Worm (Caenorhabditis elegans) whole organism, L4 larva: ENCODE measurements around the gene nas-11.

Experiments
- D1046.2 ChIP-seq: fragments of 200-800 bp; sonication (Bioruptor generic); IDR thresholded peaks from 2 replicates; pipeline ENCODE4 v1.3.6; 2022; ENCODE audit warnings: missing genetic modification characterization, missing compliant biosample characterization
- F49E8.2 ChIP-seq: sonication (generic microtip); optimal IDR thresholded peaks from 2 replicates; lab custom pipeline; 2016; ENCODE audit warnings: missing compliant biosample characterization, mild to moderate bottlenecking, missing genetic modification characterization, borderline replicate concordance
- T20F7.1 ChIP-seq: fragments of 200-800 bp; sonication (Bioruptor generic); optimal IDR thresholded peaks from 2 replicates; lab custom pipeline; 2018; ENCODE audit warnings: mild to moderate bottlenecking, missing genetic modification characterization, missing compliant biosample characterization
- Y105C5A.15 ChIP-seq: fragments of 200-800 bp; sonication (Bioruptor generic); IDR thresholded peaks from 2 replicates; pipeline ENCODE4 v1.3.6; 2022; ENCODE audit warnings: missing genetic modification characterization, missing compliant biosample characterization
- Y5F2A.4 ChIP-seq: fragments of 200-800 bp; sonication (Bioruptor generic); optimal IDR thresholded peaks from 2 replicates; lab custom pipeline; 2018; ENCODE audit warnings: mild to moderate bottlenecking, missing genetic modification characterization, missing compliant biosample characterization
- aha-1 ChIP-seq: fragments of 150-350 bp; peaks from one replicate; lab custom pipeline; 2014; ENCODE audit warnings: missing biosample characterization, missing genetic modification characterization
- arid-1 ChIP-seq: fragments of 200-800 bp; sonication (Bioruptor generic); conservative IDR thresholded peaks from 2 replicates; pipeline ENCODE4 v1.3.6; 2022; ENCODE audit warnings: missing genetic modification reagents, missing genetic modification characterization, missing compliant biosample characterization
- attf-4 ChIP-seq: sonication (generic microtip); optimal IDR thresholded peaks from 3 replicates; lab custom pipeline; 2017; ENCODE audit warnings: missing biosample characterization, missing genetic modification characterization
- ceh-20 ChIP-seq: fragments of 200-800 bp; sonication (Bioruptor generic); IDR thresholded peaks from 2 replicates; pipeline ENCODE4 v1.3.6; 2022; ENCODE audit warnings: missing genetic modification reagents, missing genetic modification characterization, missing compliant biosample characterization
- ceh-82 ChIP-seq: sonication (generic microtip); optimal IDR thresholded peaks from 2 replicates; lab custom pipeline; 2017; ENCODE audit warnings: missing biosample characterization, missing genetic modification characterization
- cey-2 ChIP-seq: sonication (generic microtip); optimal IDR thresholded peaks from 3 replicates; lab custom pipeline; 2017; ENCODE audit warnings: missing genetic modification characterization, mild to moderate bottlenecking, missing compliant biosample characterization, antibody characterized with exemption, borderline replicate concordance; ENCODE audit not compliant: insufficient read depth
- ctbp-1 ChIP-seq: fragments of 200-800 bp; sonication (Bioruptor generic); IDR thresholded peaks from 2 replicates; pipeline ENCODE4 v1.3.6; 2022; ENCODE audit warnings: missing genetic modification reagents, missing genetic modification characterization, missing compliant biosample characterization
- daf-12 ChIP-seq: fragments of 150-350 bp; optimal IDR thresholded peaks from 2 replicates; lab custom pipeline; 2014; ENCODE audit warnings: missing biosample characterization, missing genetic modification reagents, missing genetic modification characterization
- daf-16 ChIP-seq, 3 experiments: sonication (generic microtip); optimal IDR thresholded peaks; 2 replicates each; lab custom pipeline; 2016 to 2017; ENCODE audit warnings: missing genetic modification characterization in 3 of 3, missing genetic modification reagents in 3 of 3, mild to moderate bottlenecking in 2 of 3, missing compliant biosample characterization in 2 of 3, missing biosample characterization in 1 of 3, moderate library complexity in 1 of 3
- daf-8 ChIP-seq: fragments of 200-800 bp; sonication (Bioruptor generic); IDR thresholded peaks from 2 replicates; pipeline ENCODE4 v1.3.6; 2022; ENCODE audit warnings: missing genetic modification characterization, missing compliant biosample characterization
- egl-27 ChIP-seq: sonication (generic microtip); optimal IDR thresholded peaks from 3 replicates; lab custom pipeline; 2017; ENCODE audit warnings: missing biosample characterization, missing genetic modification reagents, missing genetic modification characterization
- egl-43 ChIP-seq: fragments of 200-800 bp; sonication (Bioruptor generic); IDR thresholded peaks from 2 replicates; pipeline ENCODE4 v1.3.6; 2022; ENCODE audit warnings: missing genetic modification reagents, missing genetic modification characterization, missing compliant biosample characterization
- fkh-10 ChIP-seq: fragments of 150-350 bp; optimal IDR thresholded peaks from 2 replicates; lab custom pipeline; 2014; ENCODE audit warnings: missing biosample characterization, missing genetic modification reagents, missing genetic modification characterization
- hlh-11 ChIP-seq: fragments of 200-800 bp; sonication (Bioruptor generic); optimal IDR thresholded peaks from 2 replicates; lab custom pipeline; 2018; ENCODE audit warnings: mild to moderate bottlenecking, missing genetic modification characterization, missing compliant biosample characterization
- hlh-30 ChIP-seq: sonication (generic microtip); optimal IDR thresholded peaks from 2 replicates; lab custom pipeline; 2017; ENCODE audit warnings: antibody characterized with exemption, mild to moderate bottlenecking, missing genetic modification characterization, missing compliant biosample characterization; ENCODE audit not compliant: insufficient read depth
- jun-1 ChIP-seq: fragments of 150-350 bp; optimal IDR thresholded peaks from 2 replicates; lab custom pipeline; 2014; ENCODE audit warnings: missing biosample characterization, missing genetic modification reagents, missing genetic modification characterization
- lin-1 ChIP-seq: fragments of 200-800 bp; sonication (Bioruptor generic); IDR thresholded peaks from 2 replicates; pipeline ENCODE4 v1.3.6; 2022; ENCODE audit warnings: missing genetic modification reagents, missing genetic modification characterization, missing compliant biosample characterization
- lin-39 ChIP-seq: fragments of 150-350 bp; optimal IDR thresholded peaks from 2 replicates; lab custom pipeline; 2014; ENCODE audit warnings: missing biosample characterization, missing genetic modification reagents, missing genetic modification characterization
- madf-9 ChIP-seq: fragments of 200-800 bp; sonication (Bioruptor generic); conservative IDR thresholded peaks from 2 replicates; pipeline ENCODE4 v1.3.6; 2022; ENCODE audit warnings: missing genetic modification reagents, missing genetic modification characterization, missing compliant biosample characterization
- mdl-1 ChIP-seq, 2 experiments: fragments of 150-350 bp in 1 of 2; sonication (generic microtip) in 1 of 2; optimal IDR thresholded peaks; 2 replicates each; lab custom pipeline; 2014 to 2017; ENCODE audit warnings: missing biosample characterization in 2 of 2, missing genetic modification characterization in 2 of 2
- mdt-29 ChIP-seq: fragments of 200-800 bp; sonication (Bioruptor generic); IDR thresholded peaks from 2 replicates; pipeline ENCODE4 v1.3.6; 2022; ENCODE audit warnings: missing genetic modification reagents, missing genetic modification characterization, missing compliant biosample characterization
- mep-1 ChIP-seq: fragments of 150-350 bp; sonication (generic microtip); optimal IDR thresholded peaks from 3 replicates; lab custom pipeline; 2014; ENCODE audit warnings: missing biosample characterization, missing genetic modification characterization
- mes-2 ChIP-seq: sonication (generic microtip); optimal IDR thresholded peaks from 2 replicates; lab custom pipeline; 2016; ENCODE audit warnings: missing genotype, mild to moderate bottlenecking, missing genetic modification characterization, missing compliant biosample characterization; ENCODE audit not compliant: poor library complexity, severe bottlenecking
- mxl-2 ChIP-seq: fragments of 200-800 bp; sonication (Bioruptor generic); conservative IDR thresholded peaks from 2 replicates; pipeline ENCODE4 v1.3.6; 2022; ENCODE audit warnings: missing genetic modification reagents, missing genetic modification characterization, missing compliant biosample characterization
- mxl-3 ChIP-seq: fragments of 200-800 bp; sonication (Bioruptor generic); optimal IDR thresholded peaks from 2 replicates; lab custom pipeline; 2018; ENCODE audit warnings: mild to moderate bottlenecking, missing genetic modification characterization, missing compliant biosample characterization
- nhr-11 ChIP-seq: fragments of 150-350 bp; optimal IDR thresholded peaks from 2 replicates; lab custom pipeline; 2014; ENCODE audit warnings: missing biosample characterization, missing genetic modification characterization
- nhr-111 ChIP-seq: fragments of 200-800 bp; sonication (Bioruptor generic); optimal IDR thresholded peaks from 2 replicates; lab custom pipeline; 2018; ENCODE audit warnings: mild to moderate bottlenecking, missing genetic modification characterization, missing compliant biosample characterization
- nhr-25 ChIP-seq: sonication (generic microtip); optimal IDR thresholded peaks from 2 replicates; lab custom pipeline; 2017; ENCODE audit warnings: missing genetic modification characterization, mild to moderate bottlenecking, missing compliant biosample characterization, antibody characterized with exemption, moderate library complexity, borderline replicate concordance; ENCODE audit not compliant: insufficient read depth
- nhr-28 ChIP-seq: fragments of 150-350 bp; optimal IDR thresholded peaks from 2 replicates; lab custom pipeline; 2014; ENCODE audit warnings: missing biosample characterization, missing genetic modification characterization
- nhr-41 ChIP-seq: fragments of 200-800 bp; sonication (Bioruptor generic); IDR thresholded peaks from 2 replicates; pipeline ENCODE4 v1.3.6; 2022; ENCODE audit warnings: missing genetic modification reagents, missing genetic modification characterization, missing compliant biosample characterization
- nhr-6 ChIP-seq: fragments of 150-350 bp; optimal IDR thresholded peaks from 2 replicates; lab custom pipeline; 2014; ENCODE audit warnings: missing biosample characterization, missing genetic modification characterization
- nhr-77 ChIP-seq: fragments of 150-350 bp; optimal IDR thresholded peaks from 2 replicates; lab custom pipeline; 2014; ENCODE audit warnings: missing biosample characterization, missing genetic modification characterization
- pqm-1 ChIP-seq: sonication (generic microtip); optimal IDR thresholded peaks from 2 replicates; lab custom pipeline; 2017; ENCODE audit warnings: missing biosample characterization, missing genetic modification characterization
- saeg-2 ChIP-seq: fragments of 200-800 bp; sonication (Bioruptor generic); IDR thresholded peaks from 2 replicates; pipeline ENCODE4 v1.3.6; 2022; ENCODE audit warnings: missing genetic modification reagents, missing genetic modification characterization, missing compliant biosample characterization
- sdz-12 ChIP-seq: fragments of 200-800 bp; sonication (Bioruptor generic); optimal IDR thresholded peaks from 2 replicates; lab custom pipeline; 2018; ENCODE audit warnings: mild to moderate bottlenecking, missing genetic modification characterization, missing compliant biosample characterization
- set-16 ChIP-seq: fragments of 200-800 bp; sonication (Bioruptor generic); IDR thresholded peaks from 2 replicates; pipeline ENCODE4 v1.3.6; 2022; ENCODE audit warnings: missing genetic modification reagents, missing genetic modification characterization, missing compliant biosample characterization
- snpc-1.2 ChIP-seq: fragments of 200-800 bp; sonication (Bioruptor generic); IDR thresholded peaks from 2 replicates; pipeline ENCODE4 v1.3.6; 2022; ENCODE audit warnings: missing genetic modification reagents, missing genetic modification characterization, missing compliant biosample characterization
- spr-3 ChIP-seq: fragments of 200-800 bp; sonication (Bioruptor generic); optimal IDR thresholded peaks from 2 replicates; lab custom pipeline; 2018; ENCODE audit warnings: mild to moderate bottlenecking, missing genetic modification characterization, missing compliant biosample characterization
- tag-97 ChIP-seq: fragments of 200-800 bp; sonication (Bioruptor generic); IDR thresholded peaks from 2 replicates; pipeline ENCODE4 v1.3.6; 2022; ENCODE audit warnings: missing genetic modification characterization, missing compliant biosample characterization
- unc-39 ChIP-seq: sonication (generic microtip); optimal IDR thresholded peaks from 2 replicates; lab custom pipeline; 2017; ENCODE audit warnings: missing biosample characterization, missing genetic modification characterization
- zfp-3 ChIP-seq: fragments of 200-800 bp; sonication (Bioruptor generic); conservative IDR thresholded peaks from 2 replicates; pipeline ENCODE4 v1.3.6; 2022; ENCODE audit warnings: missing genetic modification reagents, missing genetic modification characterization, missing compliant biosample characterization
- ztf-11 ChIP-seq: fragments of 150-350 bp; optimal IDR thresholded peaks from 2 replicates; lab custom pipeline; 2014; ENCODE audit warnings: missing biosample characterization, missing genetic modification characterization
- ztf-7 ChIP-seq: fragments of 150-350 bp; optimal IDR thresholded peaks from 2 replicates; lab custom pipeline; 2014; ENCODE audit warnings: missing biosample characterization, missing genetic modification characterization

nas-11 gene

DNA sequence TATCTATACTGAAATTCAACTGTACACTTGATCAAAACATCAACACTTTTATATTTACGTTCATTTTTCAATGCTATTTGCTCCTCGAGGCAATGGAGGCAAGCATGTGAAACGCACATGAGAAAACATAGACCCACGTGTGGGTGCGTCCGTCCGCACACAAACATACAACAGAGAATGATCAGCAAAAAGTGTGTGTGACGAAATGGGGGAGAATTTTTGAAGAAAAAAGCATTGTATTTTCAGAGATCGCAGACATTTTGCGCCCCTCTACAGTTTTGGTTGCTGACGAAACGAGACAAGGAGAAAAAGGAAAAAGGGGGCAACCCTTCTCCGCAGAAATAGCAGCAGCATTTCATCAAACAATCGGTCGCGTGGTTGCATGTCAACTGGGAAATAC lies 36.8 kb downstream of the nas-11 start (continued):
- TF ChIP-seq mep-1 (tag; lab: Kevin White, UChicago) (peak; percentile 87), Y105C5A.15 (GFP tag; lab: Robert Waterston, UW) (no peak), nhr-11 (tag; lab: Kevin White, UChicago) (peak; percentile 77), Y5F2A.4 (GFP tag; lab: Kevin White, UChicago) (no peak), set-16 (GFP tag; lab: Robert Waterston, UW) (peak; percentile 45; the same call in 1 of the 2 replicates), ceh-20 (GFP tag; lab: Robert Waterston, UW) (0 out of 2 replicates have a peak, but pooled peaks have one; percentile 47), egl-27 (tag; lab: Kevin White, UChicago) (no peak), hlh-11 (tag; lab: Kevin White, UChicago) (peak; percentile 99), mdl-1 (tag; optimal IDR thresholded peaks at IDR 0.05; lab: Kevin White, UChicago) (peak in 1 of 2 experiments; percentile 100), mdt-29 (GFP tag; lab: Robert Waterston, UW) (peak; percentile 83), nhr-77 (peak; percentile 87), nhr-25 (tag; lab: Kevin White, UChicago) (peak; percentile 89), egl-43 (GFP tag; lab: Robert Waterston, UW) (peak; percentile 65), ztf-11 (tag; lab: Kevin White, UChicago) (no peak), tag-97 (no peak), cey-2 (tag; lab: Kevin White, UChicago) (peak; percentile 13), nhr-41 (GFP tag; lab: Robert Waterston, UW) (0 out of 2 replicates have a peak, but pooled peaks have one; percentile 21), aha-1 (tag; lab: Kevin White, UChicago) (peak; percentile 99), nhr-6 (peak; percentile 69), daf-16 (GFP tag; optimal IDR thresholded peaks at IDR 0.05; lab: Kevin White, UChicago) (peak; percentile 53 to 95), daf-16 (tag; optimal IDR thresholded peaks at IDR 0.05; lab: Kevin White, UChicago) (peak; percentile 98), T20F7.1 (GFP tag; lab: Kevin White, UChicago) (peak; percentile 45), ceh-82 (tag; lab: Kevin White, UChicago) (no peak), madf-9 (GFP tag; lab: Robert Waterston, UW) (peak; percentile 41; the same call in 1 of the 2 replicates), sdz-12 (GFP tag; lab: Kevin White, UChicago) (no peak), ztf-7 (tag; lab: Kevin White, UChicago) (peak; percentile 25), nhr-28 (tag; lab: Kevin White, UChicago) (peak; percentile 97), unc-39 (tag; lab: Kevin White, UChicago) (no peak), daf-12 (tag; lab: Kevin White, UChicago) (no peak), hlh-30 (tag; lab: Kevin White, UChicago) (peak; percentile 97), lin-1 (GFP tag; lab: Robert Waterston, UW) (peak; percentile 87), mxl-2 (GFP tag; lab: Robert Waterston, UW) (peak; percentile 100), jun-1 (peak; percentile 75), mes-2 (tag; lab: Kevin White, UChicago) (peak; percentile 73), F49E8.2 (tag; lab: Kevin White, UChicago) (no peak)

DNA sequence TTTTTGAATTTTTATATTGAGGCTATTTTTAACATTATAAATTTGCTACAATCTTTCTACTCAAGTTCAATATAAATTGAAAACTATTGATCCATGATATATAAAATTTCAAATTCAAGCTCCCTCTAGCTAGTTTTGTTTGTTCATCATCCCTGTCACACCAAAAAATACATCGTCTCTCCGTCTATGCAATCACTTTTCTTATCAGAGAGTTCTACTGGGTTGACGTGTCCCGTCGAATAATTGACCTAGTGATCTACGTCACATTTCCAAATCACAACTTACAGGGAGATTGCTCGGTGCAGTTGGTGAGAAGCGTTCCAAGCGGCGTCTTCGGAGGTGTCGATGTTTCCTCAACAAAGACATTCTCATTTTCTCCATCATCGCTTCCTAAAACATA lies 47.8 kb downstream of the nas-11 start:
- TF ChIP-seq F49E8.2 (tag; lab: Kevin White, UChicago) = no peak
- TF ChIP-seq fkh-10 (GFP tag; lab: Kevin White, UChicago) = no peak
- TF ChIP-seq attf-4 (tag; lab: Kevin White, UChicago) = no peak
- no peak for TF ChIP-seq lin-39
- TF ChIP-seq nhr-111 = no peak
- peak; percentile 25 for TF ChIP-seq nhr-28 (tag; lab: Kevin White, UChicago)
- TF ChIP-seq daf-12 (tag; lab: Kevin White, UChicago) = no peak
- no peak for TF ChIP-seq saeg-2 (GFP tag; lab: Robert Waterston, UW)
- no peak for TF ChIP-seq arid-1 (GFP tag; lab: Robert Waterston, UW)
- TF ChIP-seq hlh-11 (tag; lab: Kevin White, UChicago) = peak; percentile 41
- no peak for TF ChIP-seq set-16 (GFP tag; lab: Robert Waterston, UW)
- TF ChIP-seq snpc-1.2 = no peak
- peak; percentile 39 for TF ChIP-seq pqm-1
- TF ChIP-seq ztf-7 (tag; lab: Kevin White, UChicago) = no peak
- TF ChIP-seq D1046.2 (GFP tag; lab: Robert Waterston, UW) = no peak
- no peak for TF ChIP-seq aha-1 (tag; lab: Kevin White, UChicago)
- TF ChIP-seq ctbp-1 (GFP tag; lab: Robert Waterston, UW) = no peak
- no peak for TF ChIP-seq daf-8 (GFP tag; lab: Robert Waterston, UW)
- TF ChIP-seq sdz-12 (GFP tag; lab: Kevin White, UChicago) = no peak
- TF ChIP-seq zfp-3 (GFP tag; lab: Robert Waterston, UW) = 0 out of 2 replicates have a peak, but pooled peaks have one; percentile 18
- no peak for TF ChIP-seq spr-3 (GFP tag; lab: Kevin White, UChicago)
- TF ChIP-seq mxl-3 (GFP tag; lab: Kevin White, UChicago) = no peak
